Fruit fly (Drosophila melanogaster) whole organism: Measurements from ENCODE around the gene CG34030.

ENCODE experiments used
- EcR ChIP-seq, 2 experiments: fragments of >200 bp; optimal IDR thresholded peaks; 2 replicates each; lab custom pipeline; 2017; ENCODE audit warnings: missing biosample characterization in 2 of 2, missing genetic modification characterization in 2 of 2, missing genetic modification reagents in 2 of 2
- psq ChIP-seq: fragments of >200 bp; optimal IDR thresholded peaks from 2 replicates; lab custom pipeline; 2017
- usp ChIP-seq: fragments of >200 bp; optimal IDR thresholded peaks from 2 replicates; lab custom pipeline; 2017; ENCODE audit warnings: missing biosample characterization, missing genetic modification characterization, mixed read lengths

DNA sequence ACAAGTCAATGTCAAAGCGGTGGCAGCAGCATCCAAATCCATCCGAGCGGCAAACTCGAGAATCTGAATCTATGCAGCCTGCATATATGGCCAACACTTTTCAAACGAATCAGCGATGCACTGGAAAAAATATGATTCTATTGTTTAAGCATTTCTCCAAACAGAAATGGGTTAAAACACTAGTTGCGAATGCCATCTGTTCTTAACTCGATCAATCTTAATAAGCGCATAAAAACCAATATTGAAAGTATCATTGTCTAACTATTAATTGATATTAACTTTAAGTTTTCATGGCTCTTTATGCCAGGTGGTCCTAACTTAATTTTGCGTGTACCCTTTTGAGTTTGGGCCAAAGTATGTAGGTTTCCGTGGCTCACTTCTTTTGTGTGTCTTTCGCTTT lies 30.6 kb upstream of the CG34030 start:
- TF ChIP-seq psq (lab: Kevin White, UChicago) (no peak), EcR (GFP tag; optimal IDR thresholded peaks at IDR 0.05; lab: Kevin White, UChicago) (no peak), usp (GFP tag; lab: Kevin White, UChicago) (no peak)
